Fruit fly (Drosophila melanogaster): ENCODE measurements around the gene ex.
A peak's percentile ranks its signal among the peaks of the same experiment; 100 is the strongest.

Gene ex

dm6 chr2L:488548-489100, 57.6 kb downstream of the ex start:
- TF ChIP-seq lbe (GFP tag; optimal IDR thresholded peaks at IDR 0.05) = no peak
- no peak for TF ChIP-seq oc (tag; optimal IDR thresholded peaks at IDR 0.05)
- TF ChIP-seq Oaz (GFP tag; IDR thresholded peaks at IDR 0.05) = no peak
- TF ChIP-seq CG12659 (GFP tag; optimal IDR thresholded peaks at IDR 0.05) = peak; percentile 17
- TF ChIP-seq gt (GFP tag; IDR thresholded peaks at IDR 0.05) = no peak
- TF ChIP-seq chif (GFP tag; optimal IDR thresholded peaks at IDR 0.05) = peak in 1 of 2 experiments; percentile 15
- no peak for TF ChIP-seq wek (GFP tag; optimal IDR thresholded peaks at IDR 0.05)
- no peak for TF ChIP-seq sob (GFP tag; IDR thresholded peaks at IDR 0.05)
- TF ChIP-seq Jarid2 (GFP tag; optimal IDR thresholded peaks at IDR 0.05) = no peak
- TF ChIP-seq crc (GFP tag; optimal IDR thresholded peaks at IDR 0.05) = no peak
- TF ChIP-seq BEAF-32 (GFP tag; optimal IDR thresholded peaks at IDR 0.05) = no peak
- no peak for TF ChIP-seq CG11695 (GFP tag; IDR thresholded peaks at IDR 0.05)
- peak in 1 of 2 experiments; percentile 86 for TF ChIP-seq Hr78 (GFP tag; optimal IDR thresholded peaks at IDR 0.05)
- TF ChIP-seq HLH3B (GFP tag; IDR thresholded peaks at IDR 0.05) = 0 out of 2 replicates have a peak, but pooled peaks have one; percentile 3
- TF ChIP-seq cwo (GFP tag; optimal IDR thresholded peaks at IDR 0.05) = peak; percentile 8
- TF ChIP-seq sens (GFP tag) = peak; percentile 29
- no peak for TF ChIP-seq bigmax (GFP tag; optimal IDR thresholded peaks at IDR 0.05)
- TF ChIP-seq CG13775 (GFP tag; optimal IDR thresholded peaks at IDR 0.05) = peak; percentile 7
- TF ChIP-seq CG30403 (GFP tag; optimal IDR thresholded peaks at IDR 0.05) = no peak
- no peak for TF ChIP-seq schlank (tag; optimal IDR thresholded peaks at IDR 0.05)
- TF ChIP-seq p53 (GFP tag; optimal IDR thresholded peaks at IDR 0.05) = no peak
- TF ChIP-seq CG6689 (GFP tag; IDR thresholded peaks at IDR 0.05) = no peak
- no peak for TF ChIP-seq Nf-YA (GFP tag; IDR thresholded peaks at IDR 0.05)
- TF ChIP-seq Deaf1 (tag; optimal IDR thresholded peaks at IDR 0.05) = peak; percentile 24
- peak; percentile 18 for TF ChIP-seq Med (GFP tag)
- TF ChIP-seq CG2129 (GFP tag; IDR thresholded peaks at IDR 0.05; ENCODE audit: partially characterized antibody) = no peak
- peak; percentile 28; the same call in 1 of the 4 replicates for TF ChIP-seq chinmo (GFP tag; IDR thresholded peaks at IDR 0.05; ENCODE audit: partially characterized antibody)
- peak; percentile 90 for TF ChIP-seq ftz-f1 (GFP tag; optimal IDR thresholded peaks at IDR 0.05)
- peak; percentile 42 for TF ChIP-seq gcm (GFP tag; optimal IDR thresholded peaks at IDR 0.05)
- 0 out of 3 replicates have a peak, but pooled peaks have one; percentile 1 for TF ChIP-seq CG11456 (GFP tag; IDR thresholded peaks at IDR 0.05)
- no peak for TF ChIP-seq CG31365 (tag; optimal IDR thresholded peaks at IDR 0.05)
- no peak for TF ChIP-seq Mrtf (GFP tag; IDR thresholded peaks at IDR 0.05)
- no peak for TF ChIP-seq CG7556 (GFP tag; optimal IDR thresholded peaks at IDR 0.05)
- TF ChIP-seq CG33213 (GFP tag; optimal IDR thresholded peaks at IDR 0.05) = no peak
- no peak for TF ChIP-seq otp (GFP tag; IDR thresholded peaks at IDR 0.05)
- no peak for TF ChIP-seq MBD-R2 (GFP tag; IDR thresholded peaks at IDR 0.05)
- TF ChIP-seq gce (GFP tag; IDR thresholded peaks at IDR 0.05) = 0 out of 3 replicates have a peak, but pooled peaks have one; percentile 64
- TF ChIP-seq HHEX (GFP tag; optimal IDR thresholded peaks at IDR 0.05) = no peak
- TF ChIP-seq row (GFP tag; IDR thresholded peaks at IDR 0.05) = 0 out of 3 replicates have a peak, but pooled peaks have one; percentile 1
- no peak for TF ChIP-seq CG8290 (GFP tag; optimal IDR thresholded peaks at IDR 0.05)
- TF ChIP-seq CG8290 (tag; optimal IDR thresholded peaks at IDR 0.05) = peak in 1 of 2 experiments; percentile 3
- no peak for TF ChIP-seq kah (GFP tag; optimal IDR thresholded peaks at IDR 0.05)
- no peak for TF ChIP-seq CG3065 (GFP tag; optimal IDR thresholded peaks at IDR 0.05)
- TF ChIP-seq CG5953 (GFP tag; IDR thresholded peaks at IDR 0.05) = no peak
- no peak for TF ChIP-seq CG17612 (GFP tag; IDR thresholded peaks at IDR 0.05)
- no peak for TF ChIP-seq ato (GFP tag; IDR thresholded peaks at IDR 0.05; ENCODE audit: partially characterized antibody)
- peak; percentile 4 for TF ChIP-seq Ssrp (tag; optimal IDR thresholded peaks at IDR 0.05)
